Worm (Caenorhabditis elegans): ENCODE data around the gene F15A8.1.

- TF ChIP-seq ceh-36 (tag; optimal IDR thresholded peaks at IDR 0.05): no peak
- no peak for TF ChIP-seq ama-1 (optimal IDR thresholded peaks at IDR 0.05)
- no peak for TF ChIP-seq tbx-11 (GFP tag; IDR thresholded peaks at IDR 0.05)
- TF ChIP-seq flt-1 (GFP tag; IDR thresholded peaks at IDR 0.05): no peak
- no peak for TF ChIP-seq ceh-13 (GFP tag; optimal IDR thresholded peaks at IDR 0.05)
Observed at ce11 chrX:4404717-4405116, 36.0 kb upstream of the F15A8.1 start.

All from whole organism, early embryonic.